Worm (Caenorhabditis elegans) whole organism, L1 larva: Measurements from ENCODE around the gene pno-1.
A peak's percentile ranks its signal among the peaks of the same experiment; 100 is the strongest.

ENCODE experiments used
- C16A3.4 ChIP-seq: fragments of 150-350 bp; optimal IDR thresholded peaks from 2 replicates; lab custom pipeline; 2014; ENCODE audit warnings: missing biosample characterization, missing genetic modification characterization
- F16B12.6 ChIP-seq: fragments of 150-350 bp; optimal IDR thresholded peaks from 2 replicates; lab custom pipeline; 2014; ENCODE audit warnings: missing biosample characterization, missing genetic modification characterization
- blmp-1 ChIP-seq: fragments of 150-350 bp; optimal IDR thresholded peaks from 2 replicates; lab custom pipeline; 2014; ENCODE audit warnings: missing biosample characterization, missing genetic modification characterization
- ceh-63 ChIP-seq: fragments of 200-800 bp; sonication (Bioruptor generic); optimal IDR thresholded peaks from 2 replicates; lab custom pipeline; 2018; ENCODE audit warnings: mild to moderate bottlenecking, missing genetic modification characterization, missing compliant biosample characterization
- ces-1 ChIP-seq: fragments of 150-350 bp; optimal IDR thresholded peaks from 2 replicates; lab custom pipeline; 2014; ENCODE audit warnings: missing biosample characterization, missing genetic modification reagents, missing genetic modification characterization
- dpl-1 ChIP-seq, 3 experiments: fragments of 150-350 bp in 2 of 3; sonication (generic microtip) in 1 of 3; optimal IDR thresholded peaks; 2 replicates each; lab custom pipeline; 2014 to 2017; ENCODE audit warnings: missing biosample characterization in 3 of 3, missing genetic modification characterization in 3 of 3, missing genetic modification reagents in 3 of 3
- dsc-1 ChIP-seq: sonication (generic microtip); optimal IDR thresholded peaks from 2 replicates; lab custom pipeline; 2016; ENCODE audit warnings: mild to moderate bottlenecking, missing genetic modification characterization, missing compliant biosample characterization
- efl-1 ChIP-seq, 4 experiments: fragments of 150-350 bp; optimal IDR thresholded peaks in 3 of 4; peaks in 1 of 4; 1 replicate in 1 of 4; 2 replicates in 3 of 4; lab custom pipeline; 2014; ENCODE audit warnings: missing biosample characterization in 2 of 4, missing genetic modification characterization in 2 of 4, missing genetic modification reagents in 2 of 4
- elt-2 ChIP-seq: sonication (generic microtip); optimal IDR thresholded peaks from 2 replicates; lab custom pipeline; 2016; ENCODE audit warnings: missing genetic modification characterization, mild to moderate bottlenecking, inconsistent platforms, missing compliant biosample characterization, missing genetic modification reagents
- elt-3 ChIP-seq, 6 experiments: fragments of 150-350 bp in 1 of 6; sonication (generic microtip); optimal IDR thresholded peaks; 2 replicates each; lab custom pipeline; 2017 to 2018; ENCODE audit warnings: missing biosample characterization in 6 of 6, missing genetic modification characterization in 6 of 6, inconsistent platforms in 1 of 6
- fkh-8 ChIP-seq: sonication (generic microtip); optimal IDR thresholded peaks from 2 replicates; lab custom pipeline; 2016; ENCODE audit warnings: mild to moderate bottlenecking, missing genetic modification characterization, missing compliant biosample characterization
- hlh-17 ChIP-seq: fragments of 200-800 bp; sonication (Bioruptor generic); optimal IDR thresholded peaks from 2 replicates; lab custom pipeline; 2018; ENCODE audit warnings: missing genetic modification characterization, mild to moderate bottlenecking, missing compliant biosample characterization, moderate library complexity, borderline replicate concordance
- hlh-4 ChIP-seq: sonication (generic microtip); optimal IDR thresholded peaks from 2 replicates; lab custom pipeline; 2016; ENCODE audit warnings: mild to moderate bottlenecking, missing genetic modification characterization, missing compliant biosample characterization
- irx-1 ChIP-seq: sonication (generic microtip); optimal IDR thresholded peaks from 2 replicates; lab custom pipeline; 2016; ENCODE audit warnings: missing genetic modification characterization, missing compliant biosample characterization
- lin-14 ChIP-seq: fragments of 200-800 bp; sonication (Bioruptor generic); optimal IDR thresholded peaks from 2 replicates; lab custom pipeline; 2018; ENCODE audit warnings: mild to moderate bottlenecking, missing genetic modification characterization, moderate library complexity, missing compliant biosample characterization
- lin-35 ChIP-seq, 2 experiments: fragments of 150-350 bp; optimal IDR thresholded peaks; 2 replicates each; lab custom pipeline; 2014; ENCODE audit warnings: missing biosample characterization in 2 of 2, missing genetic modification characterization in 2 of 2, missing genetic modification reagents in 2 of 2
- lir-3 ChIP-seq: sonication (generic microtip); optimal IDR thresholded peaks from 2 replicates; lab custom pipeline; 2016; ENCODE audit warnings: mild to moderate bottlenecking, missing genetic modification characterization, moderate library complexity, missing compliant biosample characterization; ENCODE audit not compliant: poor library complexity
- lsy-2 ChIP-seq, 2 experiments: fragments of 150-350 bp; optimal IDR thresholded peaks; 2 replicates each; lab custom pipeline; 2014; ENCODE audit warnings: missing biosample characterization in 2 of 2, missing genetic modification characterization in 2 of 2
- mab-9 ChIP-seq: fragments of 200-800 bp; sonication (Bioruptor generic); IDR thresholded peaks from 2 replicates; pipeline ENCODE4 v1.3.6; 2022; ENCODE audit warnings: missing genetic modification reagents, missing genetic modification characterization, missing compliant biosample characterization
- mep-1 ChIP-seq: fragments of 150-350 bp; optimal IDR thresholded peaks from 2 replicates; lab custom pipeline; 2014; ENCODE audit warnings: missing biosample characterization, missing genetic modification characterization
- nhr-19 ChIP-seq: fragments of 200-800 bp; sonication (Bioruptor generic); conservative IDR thresholded peaks from 2 replicates; pipeline ENCODE4 v1.3.6; 2022; ENCODE audit warnings: missing genetic modification characterization, missing compliant biosample characterization
- nhr-20 ChIP-seq: sonication (generic microtip); optimal IDR thresholded peaks from 2 replicates; lab custom pipeline; 2016; ENCODE audit warnings: mild to moderate bottlenecking, missing genetic modification characterization, missing compliant biosample characterization
- nhr-237 ChIP-seq: fragments of 150-350 bp; optimal IDR thresholded peaks from 2 replicates; lab custom pipeline; 2014; ENCODE audit warnings: missing biosample characterization, missing genetic modification characterization
- nhr-28 ChIP-seq: fragments of 150-350 bp; optimal IDR thresholded peaks from 2 replicates; lab custom pipeline; 2014; ENCODE audit warnings: missing biosample characterization, missing genetic modification characterization
- nhr-47 ChIP-seq: sonication (generic microtip); optimal IDR thresholded peaks from 2 replicates; lab custom pipeline; 2016; ENCODE audit warnings: mild to moderate bottlenecking, missing genetic modification characterization, moderate library complexity, missing compliant biosample characterization
- nhr-71 ChIP-seq: sonication (generic microtip); optimal IDR thresholded peaks from 2 replicates; lab custom pipeline; 2016; ENCODE audit warnings: mild to moderate bottlenecking, missing genetic modification characterization, moderate library complexity, missing compliant biosample characterization
- nhr-76 ChIP-seq: sonication (generic microtip); optimal IDR thresholded peaks from 2 replicates; lab custom pipeline; 2017; ENCODE audit warnings: missing biosample characterization, missing genetic modification characterization
- nhr-85 ChIP-seq: sonication (generic microtip); peaks from one replicate; lab custom pipeline; 2016; ENCODE audit warnings: missing genetic modification characterization, inconsistent platforms, missing compliant biosample characterization
- nhr-90 ChIP-seq: sonication (generic microtip); optimal IDR thresholded peaks from 2 replicates; lab custom pipeline; 2016; ENCODE audit warnings: mild to moderate bottlenecking, missing genetic modification characterization, missing compliant biosample characterization; ENCODE audit not compliant: poor library complexity
- rnt-1 ChIP-seq: sonication (generic microtip); optimal IDR thresholded peaks from 2 replicates; lab custom pipeline; 2016; ENCODE audit warnings: mild to moderate bottlenecking, missing genetic modification characterization, moderate library complexity, missing compliant biosample characterization
- skn-1 ChIP-seq: fragments of 150-350 bp; optimal IDR thresholded peaks from 2 replicates; lab custom pipeline; 2014; ENCODE audit warnings: missing biosample characterization, missing genetic modification characterization
- snpc-4 ChIP-seq: fragments of 150-350 bp; optimal IDR thresholded peaks from 2 replicates; lab custom pipeline; 2014; ENCODE audit warnings: missing biosample characterization, missing genetic modification characterization
- snu-23 ChIP-seq: sonication (generic microtip); optimal IDR thresholded peaks from 2 replicates; lab custom pipeline; 2016; ENCODE audit warnings: missing genetic modification characterization, missing compliant biosample characterization
- sox-4 ChIP-seq: sonication (generic microtip); optimal IDR thresholded peaks from 2 replicates; lab custom pipeline; 2016; ENCODE audit warnings: missing genetic modification characterization, missing compliant biosample characterization
- sup-37 ChIP-seq: fragments of 200-800 bp; sonication (Bioruptor generic); optimal IDR thresholded peaks from 2 replicates; lab custom pipeline; 2018; ENCODE audit warnings: mild to moderate bottlenecking, missing genetic modification characterization, missing compliant biosample characterization
- swsn-7 ChIP-seq: sonication (generic microtip); optimal IDR thresholded peaks from 2 replicates; lab custom pipeline; 2016; ENCODE audit warnings: missing genetic modification characterization, missing compliant biosample characterization
- tbx-2 ChIP-seq: sonication (generic microtip); optimal IDR thresholded peaks from 2 replicates; lab custom pipeline; 2016; ENCODE audit warnings: missing genetic modification characterization, missing compliant biosample characterization
- unc-30 ChIP-seq: sonication (generic microtip); optimal IDR thresholded peaks from 2 replicates; lab custom pipeline; 2017; ENCODE audit warnings: missing biosample characterization, missing genetic modification characterization
- unc-86 ChIP-seq: sonication (generic microtip); optimal IDR thresholded peaks from 2 replicates; lab custom pipeline; 2016; ENCODE audit warnings: missing genetic modification characterization, missing compliant biosample characterization
- xbp-1 ChIP-seq: sonication (generic microtip); optimal IDR thresholded peaks from 2 replicates; lab custom pipeline; 2016; ENCODE audit warnings: missing genetic modification characterization, missing compliant biosample characterization

pno-1 gene

DNA sequence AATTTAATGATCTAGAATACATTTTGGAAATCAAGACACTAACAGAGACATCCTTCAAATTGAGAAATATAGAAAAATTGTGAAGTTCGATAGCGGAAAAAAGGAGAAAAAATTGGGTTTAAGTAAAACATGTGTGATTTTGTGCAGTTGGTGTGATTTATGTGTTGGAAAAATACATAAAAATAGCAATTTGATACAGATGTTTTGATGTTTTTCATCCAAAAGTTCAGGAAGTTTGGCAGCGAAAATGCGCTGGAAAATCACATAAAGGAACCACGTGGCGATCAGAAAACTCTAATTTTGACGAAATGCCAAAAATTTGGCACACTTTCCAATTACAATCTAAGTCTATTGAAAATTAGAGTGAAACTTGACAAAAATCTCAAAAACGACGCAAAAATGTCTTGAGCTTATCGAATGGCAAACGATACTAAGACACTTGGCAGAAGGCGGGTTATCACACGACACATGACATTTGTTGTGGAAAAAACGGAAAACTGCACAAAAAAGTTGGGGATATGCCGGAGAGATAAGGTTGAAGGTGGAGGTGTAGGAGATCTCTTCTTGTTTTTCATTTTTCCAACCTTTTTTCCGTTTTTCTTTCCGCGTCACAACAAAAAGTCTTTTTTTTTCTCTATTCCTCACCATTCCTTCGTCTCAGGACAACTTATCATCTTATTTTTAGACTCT is 31.4 kb upstream of the pno-1 start, which contains the start of gene ZK1321.4 (continued):
- TF ChIP-seq ceh-63 (GFP tag; lab: Kevin White, UChicago) (no peak), unc-30 (tag; lab: Kevin White, UChicago) (no peak), unc-86 (tag; lab: Kevin White, UChicago) (no peak)

DNA sequence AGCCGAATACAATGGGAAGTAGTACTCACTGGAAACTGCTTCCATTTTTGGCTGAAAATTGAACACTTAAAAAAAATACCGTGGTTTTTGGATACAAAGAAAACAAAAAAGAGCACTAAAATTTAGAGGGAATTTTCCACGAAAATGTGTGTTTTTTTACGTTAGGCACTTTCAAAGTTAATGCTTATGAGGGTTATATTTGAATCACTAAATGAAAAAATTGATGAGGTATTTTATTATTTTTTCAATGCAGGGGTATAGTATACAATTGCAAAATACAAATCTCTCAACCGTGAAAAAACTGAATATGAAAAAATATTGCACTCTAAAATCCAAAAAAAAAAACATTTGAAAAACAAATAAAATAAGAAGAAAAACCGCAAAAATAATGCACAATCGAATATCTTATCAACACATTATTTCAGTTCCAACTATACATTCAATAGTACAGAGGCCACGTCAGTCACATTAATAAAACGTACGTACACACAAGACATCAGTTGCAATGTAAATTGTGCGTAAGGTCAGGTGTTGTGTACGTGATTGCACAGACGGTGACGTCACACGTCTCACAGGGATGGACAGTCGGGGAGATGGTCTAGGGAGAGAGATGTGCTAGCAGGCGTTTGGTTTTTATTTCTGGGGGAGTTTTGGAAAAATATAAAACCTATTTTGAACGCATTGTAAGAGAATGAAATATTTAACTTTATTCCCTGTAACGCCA is 27.3 kb upstream of the pno-1 start, which contains the start of gene aqp-10:
TSS of gene aqp-10 (minus strand) at position 51 of the 724 bp plus-strand sequence.
- TF ChIP-seq ces-1 (GFP tag; lab: Kevin White, UChicago) (no peak), fkh-8 (tag; lab: Kevin White, UChicago) (no peak), nhr-47 (peak; percentile 49), F16B12.6 (tag; lab: Kevin White, UChicago) (peak; percentile 87), lsy-2 (tag; optimal IDR thresholded peaks at IDR 0.05; lab: Kevin White, UChicago) (peak; percentile 54 to 68), nhr-71 (peak; percentile 68), nhr-28 (tag; lab: Kevin White, UChicago) (no peak), rnt-1 (tag; lab: Kevin White, UChicago) (peak; percentile 46), nhr-237 (tag; lab: Kevin White, UChicago) (no peak), sox-4 (tag; lab: Kevin White, UChicago) (no peak), ceh-63 (GFP tag; lab: Kevin White, UChicago) (no peak), hlh-17 (GFP tag; lab: Kevin White, UChicago) (no peak), lir-3 (tag; lab: Kevin White, UChicago) (peak; percentile 8), nhr-20 (tag; lab: Kevin White, UChicago) (peak; percentile 73), elt-3 (tag; optimal IDR thresholded peaks at IDR 0.05; lab: Kevin White, UChicago) (peak in 2 of 6 experiments; percentile 3 to 27), lin-14 (GFP tag; lab: Kevin White, UChicago) (peak; percentile 54), nhr-19 (GFP tag; lab: Robert Waterston, UW) (peak; percentile 47), snpc-4 (tag; lab: Kevin White, UChicago) (no peak), hlh-4 (tag; lab: Kevin White, UChicago) (no peak), C16A3.4 (tag; lab: Kevin White, UChicago) (peak; percentile 44), nhr-85 (peak; percentile 82), dsc-1 (tag; lab: Kevin White, UChicago) (peak; percentile 15), sup-37 (GFP tag; lab: Kevin White, UChicago) (no peak), mab-9 (GFP tag; lab: Robert Waterston, UW) (0 out of 2 replicates have a peak, but pooled peaks have one; percentile 39), blmp-1 (peak; percentile 57), snu-23 (peak; percentile 74), lin-35 (GFP tag; optimal IDR thresholded peaks at IDR 0.05; lab: Kevin White, UChicago) (peak; percentile 17 to 79), nhr-90 (tag; lab: Kevin White, UChicago) (peak; percentile 64), nhr-76 (tag; lab: Kevin White, UChicago) (no peak), dpl-1 (GFP tag; optimal IDR thresholded peaks at IDR 0.05; lab: Kevin White, UChicago) (peak in 2 of 3 experiments; percentile 55 to 61), elt-2 (tag; lab: Kevin White, UChicago) (peak; percentile 69), tbx-2 (tag; lab: Kevin White, UChicago) (peak; percentile 70), swsn-7 (peak; percentile 46), efl-1 (optimal IDR thresholded peaks at IDR 0.05; lab: Kevin White, UChicago) (peak; percentile 60 to 63), efl-1 (GFP tag; optimal IDR thresholded peaks at IDR 0.05 in 1 of 2; lab: Kevin White, UChicago) (peak; percentile 45 to 96), skn-1 (peak; percentile 13), irx-1 (peak; percentile 1), xbp-1 (tag; lab: Kevin White, UChicago) (peak; percentile 78), mep-1 (tag; lab: Kevin White, UChicago) (peak; percentile 78)
- TF ChIP-seq, all 84 proteins: peak for 27
